Fruit fly (Drosophila melanogaster) whole organism, adult: ENCODE results near the gene Ugt302C1.

Source experiments
- CG11617 ChIP-seq: fragments of 200-800 bp; sonication (Bioruptor generic); optimal IDR thresholded peaks from 2 replicates; lab custom pipeline; 2017; ENCODE audit warnings: mild to moderate bottlenecking, missing biosample characterization, missing genetic modification reagents, missing genetic modification characterization
- CG33017 ChIP-seq: fragments of 200-800 bp; sonication (Bioruptor generic); optimal IDR thresholded peaks from 2 replicates; lab custom pipeline; 2018; ENCODE audit warnings: missing biosample characterization, mild to moderate bottlenecking, missing genetic modification characterization, moderate library complexity
- CG5204 ChIP-seq: fragments of 200-800 bp; sonication (Bioruptor generic); optimal IDR thresholded peaks from 2 replicates; lab custom pipeline; 2016; ENCODE audit warnings: missing biosample characterization, missing genetic modification characterization
- CG7101 ChIP-seq: fragments of 200-800 bp; sonication (Bioruptor generic); optimal IDR thresholded peaks from 2 replicates; lab custom pipeline; 2018; ENCODE audit warnings: missing biosample characterization, mild to moderate bottlenecking, missing genetic modification characterization, moderate library complexity
- Clk ChIP-seq: fragments of 200-800 bp; sonication (Bioruptor generic); optimal IDR thresholded peaks from 2 replicates; lab custom pipeline; 2017; ENCODE audit warnings: missing biosample characterization, missing genetic modification characterization
- Hr96 ChIP-seq: fragments of 200-800 bp; sonication (Bioruptor generic); optimal IDR thresholded peaks from 2 replicates; lab custom pipeline; 2016; ENCODE audit warnings: missing biosample characterization, missing genetic modification characterization
- Mnt ChIP-seq: fragments of 200-800 bp; sonication (Bioruptor generic); optimal IDR thresholded peaks from 2 replicates; lab custom pipeline; 2016; ENCODE audit warnings: missing biosample characterization, mild to moderate bottlenecking, missing genetic modification characterization
- bab1 ChIP-seq: fragments of 200-800 bp; sonication (Bioruptor generic); optimal IDR thresholded peaks from 3 replicates; lab custom pipeline; 2019; ENCODE audit warnings: missing biosample characterization, mild to moderate bottlenecking, missing genetic modification characterization, moderate library complexity
- cic ChIP-seq: fragments of 200-800 bp; sonication (Bioruptor generic); optimal IDR thresholded peaks from 2 replicates; lab custom pipeline; 2017; ENCODE audit warnings: missing biosample characterization, mild to moderate bottlenecking, missing genetic modification characterization, moderate library complexity
- cnc ChIP-seq, 2 experiments: fragments of >200 bp; optimal IDR thresholded peaks; 2 replicates each; lab custom pipeline; 2017
- kay ChIP-seq: fragments of 200-800 bp; sonication (Bioruptor generic); peaks from one replicate; lab custom pipeline; 2016; ENCODE audit warnings: missing biosample characterization, missing genetic modification characterization, borderline replicate concordance
- pad ChIP-seq: fragments of 200-800 bp; sonication (Bioruptor generic); optimal IDR thresholded peaks from 3 replicates; lab custom pipeline; 2017; ENCODE audit warnings: missing biosample characterization, missing genetic modification characterization, mild to moderate bottlenecking, moderate library complexity, missing genetic modification reagents

dm6 chr3R:11175308-11175707, 18.4 kb downstream of the Ugt302C1 start, which contains the start of the genes Ugt304A1 and Ugt303A1:
- TF ChIP-seq Clk (no peak), CG11617 (GFP tag; lab: Kevin White, UChicago) (no peak), CG5204 (GFP tag; lab: Kevin White, UChicago) (no peak), bab1 (GFP tag; lab: Kevin White, UChicago) (no peak), cic (GFP tag; lab: Kevin White, UChicago) (peak; percentile 18), cnc (optimal IDR thresholded peaks at IDR 0.05; lab: Kevin White, UChicago) (no peak), Hr96 (GFP tag; lab: Kevin White, UChicago) (no peak), pad (no peak), CG7101 (no peak), CG33017 (tag; lab: Kevin White, UChicago) (no peak), Mnt (GFP tag; lab: Kevin White, UChicago) (no peak), kay (GFP tag; lab: Kevin White, UChicago) (no peak)
